Worm (Caenorhabditis elegans) whole organism, young adult: Measurements from ENCODE around the gene R13A1.3.

Experiments
- C06A6.2 ChIP-seq: fragments of 200-800 bp; sonication (Bioruptor generic); conservative IDR thresholded peaks from 2 replicates; pipeline ENCODE4 v1.3.6; 2022; ENCODE audit warnings: missing genetic modification characterization, missing compliant biosample characterization
- F10E7.11 ChIP-seq: sonication (generic microtip); optimal IDR thresholded peaks from 2 replicates; lab custom pipeline; 2017; ENCODE audit warnings: mild to moderate bottlenecking, missing genetic modification characterization, moderate library complexity, missing compliant biosample characterization
- F23B12.7 ChIP-seq: sonication (generic microtip); optimal IDR thresholded peaks from 2 replicates; lab custom pipeline; 2017; ENCODE audit warnings: missing genetic modification characterization, mild to moderate bottlenecking, missing compliant biosample characterization, antibody characterized with exemption, moderate library complexity; ENCODE audit not compliant: insufficient read depth
- F39B2.1 ChIP-seq: fragments of 200-800 bp; sonication (Bioruptor generic); IDR thresholded peaks from 2 replicates; pipeline ENCODE4 v1.3.6; 2022; ENCODE audit warnings: missing genetic modification reagents, missing genetic modification characterization, missing compliant biosample characterization
- F52B5.7 ChIP-seq: sonication (generic microtip); optimal IDR thresholded peaks from 2 replicates; lab custom pipeline; 2016; ENCODE audit warnings: mild to moderate bottlenecking, missing genetic modification characterization, missing compliant biosample characterization
- K11D2.4 ChIP-seq: fragments of 200-800 bp; sonication (Bioruptor generic); IDR thresholded peaks from 2 replicates; pipeline ENCODE4 v1.3.6; 2022; ENCODE audit warnings: missing genetic modification reagents, missing genetic modification characterization, missing compliant biosample characterization
- T26A5.8 ChIP-seq: sonication (generic microtip); optimal IDR thresholded peaks from 2 replicates; lab custom pipeline; 2016; ENCODE audit warnings: missing genetic modification characterization, missing compliant biosample characterization
- Y53F4B.3 ChIP-seq: fragments of 200-800 bp; sonication (Bioruptor generic); IDR thresholded peaks from 2 replicates; pipeline ENCODE4 v1.3.6; 2022; ENCODE audit warnings: missing genetic modification reagents, missing genetic modification characterization, missing compliant biosample characterization
- Y53G8AR.9 ChIP-seq: fragments of 200-800 bp; sonication (Bioruptor generic); conservative IDR thresholded peaks from 2 replicates; pipeline ENCODE4 v1.3.6; 2022; ENCODE audit warnings: missing genetic modification reagents, missing genetic modification characterization, missing compliant biosample characterization
- Y56A3A.18 ChIP-seq: fragments of 200-800 bp; sonication (Bioruptor generic); IDR thresholded peaks from 2 replicates; pipeline ENCODE4 v1.3.6; 2022; ENCODE audit warnings: missing genetic modification reagents, missing genetic modification characterization, missing compliant biosample characterization
- Y79H2A.3 ChIP-seq: fragments of 200-800 bp; sonication (Bioruptor generic); conservative IDR thresholded peaks from 2 replicates; pipeline ENCODE4 v1.3.6; 2022; ENCODE audit warnings: missing genetic modification reagents, missing genetic modification characterization, missing compliant biosample characterization
- aptf-2 ChIP-seq: fragments of 200-800 bp; sonication (Bioruptor generic); conservative IDR thresholded peaks from 2 replicates; pipeline ENCODE4 v1.3.6; 2022; ENCODE audit warnings: missing genetic modification reagents, missing genetic modification characterization, missing compliant biosample characterization
- attf-3 ChIP-seq: fragments of 200-800 bp; sonication (Bioruptor generic); conservative IDR thresholded peaks from 2 replicates; pipeline ENCODE4 v1.3.6; 2022; ENCODE audit warnings: missing genetic modification reagents, missing genetic modification characterization, missing compliant biosample characterization
- attf-6 ChIP-seq: fragments of 200-800 bp; sonication (Bioruptor generic); IDR thresholded peaks from 2 replicates; pipeline ENCODE4 v1.3.6; 2022; ENCODE audit warnings: missing genetic modification reagents, missing genetic modification characterization, missing compliant biosample characterization
- bed-1 ChIP-seq: fragments of 200-800 bp; sonication (Bioruptor generic); IDR thresholded peaks from 2 replicates; pipeline ENCODE4 v1.3.6; 2022; ENCODE audit warnings: missing genetic modification reagents, missing genetic modification characterization, missing compliant biosample characterization
- ceh-100 ChIP-seq: fragments of 200-800 bp; sonication (Bioruptor generic); IDR thresholded peaks from 2 replicates; pipeline ENCODE4 v1.3.6; 2022; ENCODE audit warnings: missing genetic modification reagents, missing genetic modification characterization, missing compliant biosample characterization
- ceh-79 ChIP-seq: sonication (generic microtip); optimal IDR thresholded peaks from 2 replicates; lab custom pipeline; 2017; ENCODE audit warnings: mild to moderate bottlenecking, missing genetic modification characterization, missing compliant biosample characterization
- ceh-91 ChIP-seq: fragments of 200-800 bp; sonication (Bioruptor generic); IDR thresholded peaks from 2 replicates; pipeline ENCODE4 v1.3.6; 2022; ENCODE audit warnings: missing genetic modification reagents, missing genetic modification characterization, missing compliant biosample characterization
- dox-1 ChIP-seq: fragments of 200-800 bp; sonication (Bioruptor generic); IDR thresholded peaks from 2 replicates; pipeline ENCODE4 v1.3.6; 2022; ENCODE audit warnings: missing genetic modification reagents, missing genetic modification characterization, missing compliant biosample characterization
- dpl-1 ChIP-seq: fragments of 150-350 bp; optimal IDR thresholded peaks from 2 replicates; lab custom pipeline; 2014; ENCODE audit warnings: missing biosample characterization, missing genetic modification reagents, missing genetic modification characterization
- ekl-4 ChIP-seq: fragments of 200-800 bp; sonication (Bioruptor generic); IDR thresholded peaks from 2 replicates; pipeline ENCODE4 v1.3.6; 2022; ENCODE audit warnings: missing genetic modification reagents, missing genetic modification characterization, missing compliant biosample characterization
- gei-17 ChIP-seq: fragments of 200-800 bp; sonication (Bioruptor generic); optimal IDR thresholded peaks from 2 replicates; lab custom pipeline; 2018; ENCODE audit warnings: mild to moderate bottlenecking, missing genetic modification characterization, missing compliant biosample characterization
- hmg-1.2 ChIP-seq: fragments of 200-800 bp; sonication (Bioruptor generic); IDR thresholded peaks from 2 replicates; pipeline ENCODE4 v1.3.6; 2022; ENCODE audit warnings: missing genetic modification reagents, missing genetic modification characterization, missing compliant biosample characterization
- hmg-20 ChIP-seq: fragments of 200-800 bp; sonication (Bioruptor generic); IDR thresholded peaks from 2 replicates; pipeline ENCODE4 v1.3.6; 2022; ENCODE audit warnings: missing genetic modification reagents, missing genetic modification characterization, missing compliant biosample characterization
- lag-1 ChIP-seq: fragments of 200-800 bp; sonication (Bioruptor generic); IDR thresholded peaks from 2 replicates; pipeline ENCODE4 v1.3.6; 2022; ENCODE audit warnings: missing genetic modification reagents, missing genetic modification characterization, missing compliant biosample characterization
- lin-40 ChIP-seq: sonication (generic microtip); optimal IDR thresholded peaks from 2 replicates; lab custom pipeline; 2016; ENCODE audit warnings: missing genetic modification characterization, mild to moderate bottlenecking, missing compliant biosample characterization, missing genotype, missing genetic modification reagents
- lir-1 ChIP-seq: fragments of 200-800 bp; sonication (Bioruptor generic); conservative IDR thresholded peaks from 2 replicates; pipeline ENCODE4 v1.3.6; 2022; ENCODE audit warnings: missing genetic modification reagents, missing genetic modification characterization, missing compliant biosample characterization
- madf-10 ChIP-seq: sonication (generic microtip); optimal IDR thresholded peaks from 2 replicates; lab custom pipeline; 2016; ENCODE audit warnings: mild to moderate bottlenecking, missing genetic modification characterization, missing compliant biosample characterization
- madf-8 ChIP-seq: fragments of 200-800 bp; sonication (Bioruptor generic); conservative IDR thresholded peaks from 2 replicates; pipeline ENCODE4 v1.3.6; 2022; ENCODE audit warnings: missing genetic modification reagents, missing genetic modification characterization, missing compliant biosample characterization
- mel-28 ChIP-seq: sonication (generic microtip); optimal IDR thresholded peaks from 2 replicates; lab custom pipeline; 2016; ENCODE audit warnings: borderline replicate concordance, mild to moderate bottlenecking, missing genetic modification characterization, missing compliant biosample characterization
- mes-4 ChIP-seq: sonication (generic microtip); optimal IDR thresholded peaks from 2 replicates; lab custom pipeline; 2016; ENCODE audit warnings: missing genotype, missing genetic modification characterization, missing compliant biosample characterization
- nfya-1 ChIP-seq: sonication (generic microtip); optimal IDR thresholded peaks from 2 replicates; lab custom pipeline; 2017; ENCODE audit warnings: antibody characterized with exemption, missing compliant biosample characterization, missing genetic modification characterization, borderline replicate concordance; ENCODE audit not compliant: insufficient read depth
- nfya-2 ChIP-seq: fragments of 200-800 bp; sonication (Bioruptor generic); IDR thresholded peaks from 2 replicates; pipeline ENCODE4 v1.3.6; 2022; ENCODE audit warnings: missing genetic modification reagents, missing genetic modification characterization, missing compliant biosample characterization
- nfyb-1 ChIP-seq: fragments of 200-800 bp; sonication (Bioruptor generic); IDR thresholded peaks from 2 replicates; pipeline ENCODE4 v1.3.6; 2022; ENCODE audit warnings: missing genetic modification reagents, missing genetic modification characterization, missing compliant biosample characterization
- nhr-179 ChIP-seq: sonication (generic microtip); optimal IDR thresholded peaks from 2 replicates; lab custom pipeline; 2016; ENCODE audit warnings: mild to moderate bottlenecking, missing genetic modification characterization, missing compliant biosample characterization
- nhr-80 ChIP-seq: sonication (generic microtip); optimal IDR thresholded peaks from 2 replicates; lab custom pipeline; 2016; ENCODE audit warnings: missing genetic modification characterization, missing compliant biosample characterization
- rec-8 ChIP-seq, 2 experiments: sonication (generic microtip); optimal IDR thresholded peaks; 2 replicates each; lab custom pipeline; 2016; ENCODE audit warnings: mild to moderate bottlenecking in 2 of 2, missing genetic modification characterization in 2 of 2, missing genetic modification reagents in 2 of 2, missing genotype in 2 of 2, missing biosample characterization in 1 of 2, missing compliant biosample characterization in 1 of 2, moderate library complexity in 1 of 2
- repo-1 ChIP-seq: sonication (generic microtip); optimal IDR thresholded peaks from 2 replicates; lab custom pipeline; 2017; ENCODE audit warnings: mild to moderate bottlenecking, missing genetic modification characterization, missing compliant biosample characterization
- sea-2 ChIP-seq: fragments of 200-800 bp; sonication (Bioruptor generic); IDR thresholded peaks from 2 replicates; pipeline ENCODE4 v1.3.6; 2022; ENCODE audit warnings: missing genetic modification characterization, missing compliant biosample characterization
- snpc-1.1 ChIP-seq: sonication (generic microtip); optimal IDR thresholded peaks from 2 replicates; lab custom pipeline; 2017; ENCODE audit warnings: missing genetic modification characterization, mild to moderate bottlenecking, missing compliant biosample characterization, antibody characterized with exemption, moderate library complexity, missing genotype, missing genetic modification reagents; ENCODE audit not compliant: insufficient read depth
- snpc-4 ChIP-seq, 5 experiments: fragments of 150-350 bp in 1 of 5; sonication (generic microtip) in 4 of 5; optimal IDR thresholded peaks; 2 replicates each; lab custom pipeline; 2014 to 2018; ENCODE audit warnings: missing genetic modification characterization in 5 of 5, missing biosample characterization in 3 of 5, antibody characterized with exemption in 2 of 5, mild to moderate bottlenecking in 2 of 5, missing compliant biosample characterization in 2 of 5, missing genotype in 2 of 5, moderate library complexity in 2 of 5, missing genetic modification reagents in 1 of 5
- somi-1 ChIP-seq: fragments of 200-800 bp; sonication (Bioruptor generic); optimal IDR thresholded peaks from 2 replicates; lab custom pipeline; 2018; ENCODE audit warnings: mild to moderate bottlenecking, missing genetic modification characterization, missing compliant biosample characterization
- tlf-1 ChIP-seq: fragments of 200-800 bp; sonication (Bioruptor generic); optimal IDR thresholded peaks from 2 replicates; lab custom pipeline; 2018; ENCODE audit warnings: mild to moderate bottlenecking, missing genetic modification characterization, missing compliant biosample characterization
- xnd-1 ChIP-seq: sonication (generic microtip); optimal IDR thresholded peaks from 2 replicates; lab custom pipeline; 2016; ENCODE audit warnings: missing genotype, missing genetic modification reagents, missing genetic modification characterization, missing compliant biosample characterization
- zim-3 ChIP-seq: sonication (generic microtip); optimal IDR thresholded peaks from 2 replicates; lab custom pipeline; 2017; ENCODE audit warnings: mild to moderate bottlenecking, missing genetic modification characterization, moderate library complexity, missing compliant biosample characterization
- ztf-18 ChIP-seq: sonication (generic microtip); optimal IDR thresholded peaks from 2 replicates; lab custom pipeline; 2016; ENCODE audit warnings: missing genotype, mild to moderate bottlenecking, missing genetic modification characterization, missing compliant biosample characterization
- ztf-25 ChIP-seq: fragments of 200-800 bp; sonication (Bioruptor generic); IDR thresholded peaks from 2 replicates; pipeline ENCODE4 v1.3.6; 2022; ENCODE audit warnings: missing genetic modification reagents, missing genetic modification characterization, missing compliant biosample characterization
- ztf-3 ChIP-seq: fragments of 200-800 bp; sonication (Bioruptor generic); optimal IDR thresholded peaks from 2 replicates; lab custom pipeline; 2018; ENCODE audit warnings: mild to moderate bottlenecking, missing genetic modification characterization, missing compliant biosample characterization

Gene R13A1.3

DNA sequence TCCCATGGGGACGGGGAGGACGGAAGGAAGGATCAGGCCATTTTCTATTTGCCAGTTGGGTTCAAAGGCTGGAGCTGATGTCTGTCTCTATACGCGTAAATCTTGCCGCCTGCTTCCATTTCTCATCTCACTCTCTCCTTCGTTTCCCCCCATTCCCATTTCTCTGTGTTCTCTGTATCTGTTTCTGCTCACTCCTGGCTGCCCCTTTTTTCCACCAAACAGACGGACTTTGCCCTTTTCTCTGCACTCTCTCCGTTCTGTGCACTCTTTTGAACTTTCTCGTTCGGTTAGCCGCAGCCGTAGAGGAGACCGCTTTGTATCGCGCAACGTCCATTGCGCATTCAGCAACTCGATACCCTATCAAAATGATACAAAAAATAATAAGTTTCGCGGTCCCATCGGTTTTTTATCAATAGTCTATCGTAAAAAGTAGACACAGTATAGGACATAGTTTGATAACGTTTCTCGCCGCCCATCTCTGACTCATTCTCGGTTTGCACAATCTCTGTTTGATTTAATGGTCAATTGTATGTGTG is 31.7 kb downstream of the R13A1.3 start:
- peak; percentile 82 for TF ChIP-seq hmg-1.2 (GFP tag; lab: Robert Waterston, UW)
- TF ChIP-seq ztf-18 (tag; lab: Kevin White, UChicago): peak; percentile 11
- TF ChIP-seq zim-3 (tag; lab: Kevin White, UChicago): no peak
- TF ChIP-seq attf-3 (GFP tag; lab: Robert Waterston, UW): no peak
- TF ChIP-seq ceh-100 (GFP tag; lab: Robert Waterston, UW): no peak
- TF ChIP-seq snpc-4 (GFP tag; optimal IDR thresholded peaks at IDR 0.05; lab: Kevin White, UChicago): no peak
- peak in 1 of 4 experiments; percentile 21 for TF ChIP-seq snpc-4 (tag; optimal IDR thresholded peaks at IDR 0.05; lab: Kevin White, UChicago)
- no peak for TF ChIP-seq tlf-1 (GFP tag; lab: Kevin White, UChicago)
- no peak for TF ChIP-seq ceh-79 (tag; lab: Kevin White, UChicago)
- peak; percentile 9 for TF ChIP-seq repo-1 (tag; lab: Kevin White, UChicago)
- peak; percentile 78 for TF ChIP-seq dox-1 (GFP tag; lab: Robert Waterston, UW)
- no peak for TF ChIP-seq dpl-1
- TF ChIP-seq C06A6.2 (GFP tag; lab: Robert Waterston, UW): no peak
- TF ChIP-seq xnd-1: no peak
- peak; percentile 88 for TF ChIP-seq nhr-80 (tag; lab: Kevin White, UChicago)
- TF ChIP-seq snpc-1.1: no peak
- no peak for TF ChIP-seq aptf-2 (GFP tag; lab: Robert Waterston, UW)
- TF ChIP-seq hmg-20 (GFP tag; lab: Robert Waterston, UW): peak; percentile 47; the same call in 1 of the 2 replicates
- no peak for TF ChIP-seq attf-6 (GFP tag; lab: Robert Waterston, UW)
- TF ChIP-seq K11D2.4: 0 out of 2 replicates have a peak, but pooled peaks have one; percentile 50
- TF ChIP-seq rec-8 (tag; optimal IDR thresholded peaks at IDR 0.05; lab: Kevin White, UChicago): peak in 1 of 2 experiments; percentile 8
- no peak for TF ChIP-seq ztf-3 (GFP tag; lab: Kevin White, UChicago)
- no peak for TF ChIP-seq nhr-179
- no peak for TF ChIP-seq Y56A3A.18
- no peak for TF ChIP-seq F39B2.1 (GFP tag; lab: Robert Waterston, UW)
- TF ChIP-seq Y79H2A.3: no peak
- TF ChIP-seq Y53G8AR.9: no peak
- peak; percentile 28 for TF ChIP-seq lin-40
- TF ChIP-seq mes-4 (tag; lab: Kevin White, UChicago): no peak
- TF ChIP-seq nfyb-1 (GFP tag; lab: Robert Waterston, UW): no peak
- TF ChIP-seq lir-1 (GFP tag; lab: Robert Waterston, UW): 0 out of 2 replicates have a peak, but pooled peaks have one; percentile 32
- no peak for TF ChIP-seq T26A5.8 (tag; lab: Kevin White, UChicago)
- TF ChIP-seq lag-1: no peak
- no peak for TF ChIP-seq ztf-25 (GFP tag; lab: Robert Waterston, UW)
- TF ChIP-seq F10E7.11 (tag; lab: Kevin White, UChicago): no peak
- TF ChIP-seq ceh-91 (GFP tag; lab: Robert Waterston, UW): no peak
- TF ChIP-seq nfya-1 (tag; lab: Kevin White, UChicago): no peak
- TF ChIP-seq somi-1 (GFP tag; lab: Kevin White, UChicago): peak; percentile 6
- TF ChIP-seq mel-28: no peak
- no peak for TF ChIP-seq F23B12.7
- TF ChIP-seq madf-8 (GFP tag; lab: Robert Waterston, UW): no peak
- TF ChIP-seq gei-17 (GFP tag; lab: Kevin White, UChicago): no peak
- TF ChIP-seq F52B5.7: no peak
- TF ChIP-seq ekl-4 (GFP tag; lab: Robert Waterston, UW): no peak
- no peak for TF ChIP-seq sea-2 (GFP tag; lab: Robert Waterston, UW)
- TF ChIP-seq madf-10 (tag; lab: Kevin White, UChicago): no peak
- no peak for TF ChIP-seq Y53F4B.3 (GFP tag; lab: Robert Waterston, UW)
- TF ChIP-seq nfya-2 (GFP tag; lab: Robert Waterston, UW): no peak
- TF ChIP-seq bed-1 (GFP tag; lab: Robert Waterston, UW): no peak
